Fruit fly (Drosophila melanogaster) whole organism, embryonic: Measurements from ENCODE around the gene scrib.
A peak's percentile ranks its signal among the peaks of the same experiment; 100 is the strongest.

Source experiments
- Atf3 ChIP-seq: fragments of 200-800 bp; sonication (Bioruptor generic); optimal IDR thresholded peaks from 3 replicates; lab custom pipeline; 2016; ENCODE audit warnings: missing biosample characterization, missing genetic modification characterization
- CG10209 ChIP-seq: fragments of 200-800 bp; sonication (Bioruptor generic); optimal IDR thresholded peaks from 3 replicates; lab custom pipeline; 2017; ENCODE audit warnings: missing biosample characterization, mild to moderate bottlenecking, missing genetic modification characterization, missing genetic modification reagents
- CG13624 ChIP-seq: fragments of 200-800 bp; sonication (Bioruptor generic); optimal IDR thresholded peaks from 2 replicates; lab custom pipeline; 2016; ENCODE audit warnings: missing biosample characterization, missing genetic modification characterization
- CG14050 ChIP-seq: fragments of 200-800 bp; sonication (Bioruptor generic); IDR thresholded peaks from 3 replicates; pipeline ENCODE4 v1.3.6; 2022; ENCODE audit warnings: missing biosample characterization, missing genetic modification characterization
- CG15601 ChIP-seq: fragments of 200-800 bp; sonication (Bioruptor generic); optimal IDR thresholded peaks from 3 replicates; lab custom pipeline; 2019; ENCODE audit warnings: missing biosample characterization, mild to moderate bottlenecking, missing genetic modification characterization, moderate library complexity
- CG16779 ChIP-seq: fragments of 200-800 bp; sonication (Bioruptor generic); IDR thresholded peaks from 2 replicates; pipeline ENCODE4 v1.3.6; 2022; ENCODE audit warnings: missing biosample characterization, missing genetic modification characterization
- CG17359 ChIP-seq: fragments of 200-800 bp; sonication (Bioruptor generic); optimal IDR thresholded peaks from 3 replicates; lab custom pipeline; 2018; ENCODE audit warnings: missing biosample characterization, mild to moderate bottlenecking, missing genetic modification characterization, moderate library complexity
- CG17612 ChIP-seq: fragments of 200-800 bp; sonication (Bioruptor generic); IDR thresholded peaks from 2 replicates; pipeline ENCODE4 v1.3.6; 2022; ENCODE audit warnings: missing biosample characterization, missing genetic modification characterization
- CG17829 ChIP-seq: fragments of 200-800 bp; optimal IDR thresholded peaks from 2 replicates; lab custom pipeline; 2019; ENCODE audit warnings: missing biosample characterization, mild to moderate bottlenecking, missing genetic modification characterization, moderate library complexity
- CG18764 ChIP-seq: fragments of 200-800 bp; sonication (Bioruptor generic); optimal IDR thresholded peaks from 3 replicates; lab custom pipeline; 2016; ENCODE audit warnings: missing biosample characterization, missing genetic modification characterization
- CG2129 ChIP-seq: fragments of 200-800 bp; sonication (Bioruptor generic); IDR thresholded peaks from 2 replicates; pipeline ENCODE4 v1.3.6; 2022; ENCODE audit warnings: missing biosample characterization, missing genetic modification characterization; ENCODE audit not compliant: partially characterized antibody
- CG2678 ChIP-seq: fragments of 200-800 bp; sonication (Bioruptor generic); optimal IDR thresholded peaks from 3 replicates; lab custom pipeline; 2019; ENCODE audit warnings: missing biosample characterization, mild to moderate bottlenecking, missing genetic modification characterization, moderate library complexity
- CG30403 ChIP-seq: fragments of 200-800 bp; sonication (Bioruptor generic); optimal IDR thresholded peaks from 3 replicates; lab custom pipeline; 2016; ENCODE audit warnings: missing biosample characterization, missing genetic modification characterization
- CG3163 ChIP-seq: fragments of 200-800 bp; sonication (Bioruptor generic); optimal IDR thresholded peaks from 3 replicates; lab custom pipeline; 2016; ENCODE audit warnings: missing biosample characterization, missing genetic modification characterization
- CG32767 ChIP-seq: fragments of 200-800 bp; sonication (Bioruptor generic); IDR thresholded peaks from 2 replicates; pipeline ENCODE4 v1.3.6; 2022; ENCODE audit warnings: missing biosample characterization, missing genetic modification characterization
- CG3407 ChIP-seq: fragments of 200-800 bp; sonication (Bioruptor generic); optimal IDR thresholded peaks from 2 replicates; lab custom pipeline; 2018; ENCODE audit warnings: missing biosample characterization, mild to moderate bottlenecking, missing genetic modification characterization
- CG3995 ChIP-seq: fragments of 200-800 bp; sonication (Bioruptor generic); optimal IDR thresholded peaks from 3 replicates; lab custom pipeline; 2016; ENCODE audit warnings: missing biosample characterization, missing genetic modification characterization
- CG8281 ChIP-seq: fragments of 200-800 bp; sonication (Bioruptor generic); optimal IDR thresholded peaks from 2 replicates; lab custom pipeline; 2018; ENCODE audit warnings: missing biosample characterization, mild to moderate bottlenecking, missing genetic modification characterization, moderate library complexity
- CG8388 ChIP-seq: fragments of 200-800 bp; sonication (Bioruptor generic); optimal IDR thresholded peaks from 2 replicates; lab custom pipeline; 2019; ENCODE audit warnings: missing biosample characterization, mild to moderate bottlenecking, missing genetic modification characterization, moderate library complexity
- Camta ChIP-seq: fragments of 200-800 bp; sonication (Bioruptor generic); optimal IDR thresholded peaks from 2 replicates; lab custom pipeline; 2016; ENCODE audit warnings: missing biosample characterization, missing genetic modification characterization
- CoRest ChIP-seq: fragments of 200-800 bp; sonication (Bioruptor generic); optimal IDR thresholded peaks from 3 replicates; lab custom pipeline; 2018; ENCODE audit warnings: missing biosample characterization, mild to moderate bottlenecking, missing genetic modification characterization, moderate library complexity
- D ChIP-seq, 2 experiments: fragments of 200-800 bp in 1 of 2; fragments of >200 bp in 1 of 2; sonication (Bioruptor generic) in 1 of 2; optimal IDR thresholded peaks; 2 replicates in 1 of 2; 3 replicates in 1 of 2; lab custom pipeline; 2017; ENCODE audit warnings: mild to moderate bottlenecking in 1 of 2, missing biosample characterization in 1 of 2, missing genetic modification characterization in 1 of 2, missing genetic modification reagents in 1 of 2
- D19B ChIP-seq: fragments of 200-800 bp; sonication (Bioruptor generic); optimal IDR thresholded peaks from 2 replicates; lab custom pipeline; 2017; ENCODE audit warnings: missing biosample characterization, mild to moderate bottlenecking, missing genetic modification characterization
- Ets65A ChIP-seq: fragments of 200-800 bp; sonication (Bioruptor generic); peaks from one replicate; lab custom pipeline; 2016; ENCODE audit warnings: missing biosample characterization, missing genetic modification characterization
- Gug ChIP-seq: fragments of 200-800 bp; sonication (Bioruptor generic); IDR thresholded peaks from 4 replicates; pipeline ENCODE4 v1.3.6; 2022; ENCODE audit warnings: missing biosample characterization, missing genetic modification characterization
- HLH54F ChIP-seq: fragments of 200-800 bp; sonication (Bioruptor generic); optimal IDR thresholded peaks from 3 replicates; lab custom pipeline; 2016; ENCODE audit warnings: missing biosample characterization, missing genetic modification characterization
- Lpt ChIP-seq: fragments of >200 bp; optimal IDR thresholded peaks from 2 replicates; lab custom pipeline; 2018; ENCODE audit warnings: missing biosample characterization, missing genetic modification characterization
- NC2α ChIP-seq: fragments of 200-800 bp; sonication (Bioruptor generic); optimal IDR thresholded peaks from 2 replicates; lab custom pipeline; 2016; ENCODE audit warnings: missing biosample characterization, missing genetic modification characterization
- NfI ChIP-seq: fragments of 200-800 bp; sonication (Bioruptor generic); optimal IDR thresholded peaks from 3 replicates; lab custom pipeline; 2018; ENCODE audit warnings: missing biosample characterization, mild to moderate bottlenecking, missing genetic modification characterization, moderate library complexity
- Oaz ChIP-seq: fragments of 200-800 bp; sonication (Bioruptor generic); IDR thresholded peaks from 2 replicates; pipeline ENCODE4 v1.3.6; 2022; ENCODE audit warnings: missing biosample characterization, missing genetic modification characterization
- Optix ChIP-seq: fragments of 200-800 bp; sonication (Bioruptor generic); IDR thresholded peaks from 3 replicates; pipeline ENCODE4 v1.3.6; 2022; ENCODE audit warnings: missing biosample characterization, missing genetic modification characterization
- bcd ChIP-seq: fragments of 200-800 bp; sonication (Bioruptor generic); optimal IDR thresholded peaks from 2 replicates; lab custom pipeline; 2017; ENCODE audit warnings: missing biosample characterization, mild to moderate bottlenecking, missing genetic modification characterization
- croc ChIP-seq: fragments of 200-800 bp; sonication (Bioruptor generic); conservative IDR thresholded peaks from 3 replicates; pipeline ENCODE4 v1.3.6; 2022; ENCODE audit warnings: missing biosample characterization, missing genetic modification characterization
- danr ChIP-seq: fragments of 200-800 bp; sonication (Bioruptor generic); IDR thresholded peaks from 2 replicates; pipeline ENCODE4 v1.3.6; 2022; ENCODE audit warnings: missing biosample characterization, missing genetic modification characterization
- fd64A ChIP-seq: fragments of 200-800 bp; sonication (Bioruptor generic); optimal IDR thresholded peaks from 3 replicates; lab custom pipeline; 2018; ENCODE audit warnings: missing biosample characterization, mild to moderate bottlenecking, missing genetic modification characterization
- gsb ChIP-seq: fragments of 200-800 bp; sonication (Bioruptor generic); IDR thresholded peaks from 2 replicates; pipeline ENCODE4 v1.3.6; 2022; ENCODE audit warnings: missing biosample characterization, missing genetic modification characterization
- gsb-n ChIP-seq: fragments of 200-800 bp; sonication (Bioruptor generic); optimal IDR thresholded peaks from 3 replicates; lab custom pipeline; 2018; ENCODE audit warnings: missing biosample characterization, mild to moderate bottlenecking, missing genetic modification characterization
- hkb ChIP-seq, 2 experiments: fragments of 200-800 bp in 1 of 2; fragments of >200 bp in 1 of 2; sonication (Bioruptor generic) in 1 of 2; IDR thresholded peaks in 1 of 2; optimal IDR thresholded peaks in 1 of 2; 2 replicates each; pipeline versions ENCODE4 v1.3.6 to Lab custom; 2017 to 2022; ENCODE audit warnings: missing biosample characterization in 1 of 2, missing genetic modification characterization in 1 of 2
- kah ChIP-seq: fragments of 200-800 bp; sonication (Bioruptor generic); optimal IDR thresholded peaks from 2 replicates; lab custom pipeline; 2018; ENCODE audit warnings: missing biosample characterization, mild to moderate bottlenecking, missing genetic modification characterization
- lola ChIP-seq, 3 experiments: fragments of >200 bp in 2 of 3; fragments of 200-800 bp in 1 of 3; sonication (Bioruptor generic) in 1 of 3; optimal IDR thresholded peaks; 2 replicates each; lab custom pipeline; 2017 to 2019; ENCODE audit warnings: missing biosample characterization in 3 of 3, missing genetic modification characterization in 3 of 3, mild to moderate bottlenecking in 1 of 3, moderate library complexity in 1 of 3
- nmo ChIP-seq: fragments of 200-800 bp; sonication (Bioruptor generic); optimal IDR thresholded peaks from 2 replicates; lab custom pipeline; 2018; ENCODE audit warnings: missing biosample characterization, mild to moderate bottlenecking, missing genetic modification characterization, moderate library complexity
- pfk ChIP-seq: fragments of 200-800 bp; sonication (Bioruptor generic); optimal IDR thresholded peaks from 2 replicates; lab custom pipeline; 2018; ENCODE audit warnings: missing biosample characterization, mild to moderate bottlenecking, missing genetic modification characterization, moderate library complexity
- phol ChIP-seq: fragments of 200-800 bp; sonication (Bioruptor generic); optimal IDR thresholded peaks from 3 replicates; lab custom pipeline; 2018; ENCODE audit warnings: missing biosample characterization, mild to moderate bottlenecking, missing genetic modification characterization, moderate library complexity
- sd ChIP-seq: fragments of 200-800 bp; sonication (Bioruptor generic); optimal IDR thresholded peaks from 3 replicates; lab custom pipeline; 2018; ENCODE audit warnings: missing biosample characterization, mild to moderate bottlenecking, missing genetic modification characterization, moderate library complexity
- sima ChIP-seq: fragments of 200-800 bp; sonication (Bioruptor generic); optimal IDR thresholded peaks from 2 replicates; lab custom pipeline; 2016; ENCODE audit warnings: missing biosample characterization, missing genetic modification characterization
- sisA ChIP-seq: fragments of 200-800 bp; sonication (Bioruptor generic); IDR thresholded peaks from 2 replicates; pipeline ENCODE4 v1.3.6; 2022; ENCODE audit warnings: missing biosample characterization, missing genetic modification characterization
- sug ChIP-seq: fragments of 200-800 bp; optimal IDR thresholded peaks from 2 replicates; lab custom pipeline; 2019; ENCODE audit warnings: missing biosample characterization, mild to moderate bottlenecking, missing genetic modification characterization, moderate library complexity
- toy ChIP-seq: fragments of 200-800 bp; sonication (Bioruptor generic); IDR thresholded peaks from 2 replicates; pipeline ENCODE4 v1.3.6; 2022; ENCODE audit warnings: missing biosample characterization, missing genetic modification characterization
- ttk ChIP-seq: fragments of 200-800 bp; sonication (Bioruptor generic); IDR thresholded peaks from 2 replicates; pipeline ENCODE4 v2.1.2; 2022; ENCODE audit warnings: missing biosample characterization, missing genetic modification characterization
- zf30C ChIP-seq: fragments of 200-800 bp; sonication (Bioruptor generic); optimal IDR thresholded peaks from 3 replicates; lab custom pipeline; 2018; ENCODE audit warnings: missing biosample characterization, mild to moderate bottlenecking, missing genetic modification characterization

The scrib gene

DNA sequence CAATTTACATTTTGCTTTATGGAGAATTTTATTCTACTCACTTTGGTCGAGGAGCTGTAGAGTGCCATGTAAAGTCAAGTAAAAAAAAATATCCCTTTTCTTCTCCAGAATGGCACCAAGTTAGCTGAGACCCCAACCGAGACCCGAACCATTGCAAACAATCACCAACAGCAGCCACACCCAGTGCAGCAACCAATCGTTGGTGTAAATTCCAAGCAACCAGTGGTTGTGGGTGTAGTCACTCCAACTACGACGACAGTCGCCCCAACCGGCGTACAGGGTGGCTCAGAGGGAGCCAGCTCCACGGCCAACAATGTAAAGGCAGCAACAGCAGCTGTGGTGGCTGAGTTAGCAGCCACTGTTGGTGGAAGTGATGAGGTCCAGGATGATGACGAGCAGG, 30.7 kb downstream of the scrib start (continued):
- no peak for TF ChIP-seq CG15601 (tag; lab: Kevin White, UChicago)
- no peak for TF ChIP-seq CG32767 (GFP tag; lab: Robert Waterston, UW)
- peak; percentile 100 for TF ChIP-seq sd (tag; lab: Kevin White, UChicago)
- no peak for TF ChIP-seq sisA (GFP tag; lab: Robert Waterston, UW)
- TF ChIP-seq hkb (optimal IDR thresholded peaks at IDR 0.05; lab: Kevin White, UChicago) = peak; percentile 86
- TF ChIP-seq hkb (GFP tag; IDR thresholded peaks at IDR 0.05; lab: Robert Waterston, UW) = peak; percentile 33; the same call in 1 of the 2 replicates
- TF ChIP-seq toy = no peak
- TF ChIP-seq NC2α = no peak
- TF ChIP-seq CG13624 (GFP tag; lab: Kevin White, UChicago) = peak; percentile 46
- TF ChIP-seq CG17359 (tag; lab: Kevin White, UChicago) = peak; percentile 2
- TF ChIP-seq Gug (GFP tag; lab: Robert Waterston, UW) = peak; percentile 55; the same call in 1 of the 4 replicates
- TF ChIP-seq ttk (GFP tag; lab: Robert Waterston, UW) = peak; percentile 29; the same call in 1 of the 2 replicates
- no peak for TF ChIP-seq D19B (GFP tag; lab: Kevin White, UChicago)
- no peak for TF ChIP-seq sima (GFP tag; lab: Kevin White, UChicago)
- no peak for TF ChIP-seq Lpt (GFP tag; lab: Kevin White, UChicago)
- no peak for TF ChIP-seq CG3995 (GFP tag; lab: Kevin White, UChicago)
- TF ChIP-seq Oaz (GFP tag; lab: Robert Waterston, UW) = no peak
- no peak for TF ChIP-seq croc (GFP tag; lab: Robert Waterston, UW)
- no peak for TF ChIP-seq Optix (GFP tag; lab: Robert Waterston, UW)
- peak; percentile 21 for TF ChIP-seq NfI
- no peak for TF ChIP-seq D (optimal IDR thresholded peaks at IDR 0.05; lab: Kevin White, UChicago)
- no peak for TF ChIP-seq D (GFP tag; optimal IDR thresholded peaks at IDR 0.05; lab: Kevin White, UChicago)
- TF ChIP-seq HLH54F (GFP tag; lab: Kevin White, UChicago) = peak; percentile 30
- TF ChIP-seq CG30403 (GFP tag; lab: Kevin White, UChicago) = no peak
- TF ChIP-seq CG8388 (GFP tag; lab: Kevin White, UChicago) = peak; percentile 47
- no peak for TF ChIP-seq lola (GFP tag; optimal IDR thresholded peaks at IDR 0.05; lab: Kevin White, UChicago)
- TF ChIP-seq bcd (GFP tag; lab: Kevin White, UChicago) = no peak
- no peak for TF ChIP-seq CG2129
- no peak for TF ChIP-seq pfk (GFP tag; lab: Kevin White, UChicago)
- peak; percentile 24 for TF ChIP-seq CoRest
- TF ChIP-seq fd64A (GFP tag; lab: Kevin White, UChicago) = no peak
- no peak for TF ChIP-seq gsb-n (tag; lab: Kevin White, UChicago)
- TF ChIP-seq CG10209 = peak; percentile 9
- no peak for TF ChIP-seq CG17829 (tag; lab: Kevin White, UChicago)
- TF ChIP-seq CG2678 (tag; lab: Kevin White, UChicago) = peak; percentile 22
- TF ChIP-seq CG3407 (GFP tag; lab: Kevin White, UChicago) = no peak
- TF ChIP-seq kah (GFP tag; lab: Kevin White, UChicago) = peak; percentile 92
- no peak for TF ChIP-seq CG17612 (GFP tag; lab: Robert Waterston, UW)
- peak; percentile 82 for TF ChIP-seq Ets65A (GFP tag; lab: Kevin White, UChicago)
- no peak for TF ChIP-seq danr (GFP tag; lab: Robert Waterston, UW)
- no peak for TF ChIP-seq zf30C (GFP tag; lab: Kevin White, UChicago)
- no peak for TF ChIP-seq CG18764
- peak; percentile 41 for TF ChIP-seq sug
- TF ChIP-seq CG16779 (GFP tag; lab: Robert Waterston, UW) = no peak; the same call in 1 of the 2 replicates
- 0 out of 2 replicates have a peak, but pooled peaks have one; percentile 27 for TF ChIP-seq gsb
- TF ChIP-seq CG8281 (tag; lab: Kevin White, UChicago) = no peak
- TF ChIP-seq nmo (GFP tag; lab: Kevin White, UChicago) = no peak
- TF ChIP-seq Camta (GFP tag; lab: Kevin White, UChicago) = peak; percentile 16
- peak; percentile 58 for TF ChIP-seq CG3163
- no peak for TF ChIP-seq Atf3 (GFP tag; lab: Kevin White, UChicago)
- peak; percentile 18 for TF ChIP-seq phol
- 0 out of 3 replicates have a peak, but pooled peaks have one; percentile 19 for TF ChIP-seq CG14050
